Worm (Caenorhabditis elegans) whole organism, L1 larva: ENCODE results near the gene tag-196.
A peak's percentile ranks its signal among the peaks of the same experiment; 100 is the strongest.

Experiments
- C04F5.9 ChIP-seq: sonication (generic microtip); optimal IDR thresholded peaks from 2 replicates; lab custom pipeline; 2016; ENCODE audit warnings: missing genetic modification characterization, missing compliant biosample characterization
- C16A3.4 ChIP-seq: fragments of 150-350 bp; optimal IDR thresholded peaks from 2 replicates; lab custom pipeline; 2014; ENCODE audit warnings: missing biosample characterization, missing genetic modification characterization
- C34B4.2 ChIP-seq: sonication (generic microtip); optimal IDR thresholded peaks from 2 replicates; lab custom pipeline; 2017; ENCODE audit warnings: mild to moderate bottlenecking, missing genetic modification characterization, missing compliant biosample characterization
- aly-2 ChIP-seq: fragments of 150-350 bp; optimal IDR thresholded peaks from 2 replicates; lab custom pipeline; 2014; ENCODE audit warnings: missing biosample characterization, missing genetic modification characterization
- ama-1 ChIP-seq: fragments of 150-350 bp; optimal IDR thresholded peaks from 2 replicates; lab custom pipeline; 2014
- blmp-1 ChIP-seq: fragments of 150-350 bp; optimal IDR thresholded peaks from 2 replicates; lab custom pipeline; 2014; ENCODE audit warnings: missing biosample characterization, missing genetic modification characterization
- ceh-63 ChIP-seq: fragments of 200-800 bp; sonication (Bioruptor generic); optimal IDR thresholded peaks from 2 replicates; lab custom pipeline; 2018; ENCODE audit warnings: mild to moderate bottlenecking, missing genetic modification characterization, missing compliant biosample characterization
- ceh-8 ChIP-seq: fragments of 200-800 bp; sonication (Bioruptor generic); optimal IDR thresholded peaks from 2 replicates; lab custom pipeline; 2018; ENCODE audit warnings: mild to moderate bottlenecking, missing genetic modification characterization, moderate library complexity, missing compliant biosample characterization
- dsc-1 ChIP-seq: sonication (generic microtip); optimal IDR thresholded peaks from 2 replicates; lab custom pipeline; 2016; ENCODE audit warnings: mild to moderate bottlenecking, missing genetic modification characterization, missing compliant biosample characterization
- efl-1 ChIP-seq, 4 experiments: fragments of 150-350 bp; optimal IDR thresholded peaks in 3 of 4; peaks in 1 of 4; 1 replicate in 1 of 4; 2 replicates in 3 of 4; lab custom pipeline; 2014; ENCODE audit warnings: missing biosample characterization in 2 of 4, missing genetic modification characterization in 2 of 4, missing genetic modification reagents in 2 of 4
- efl-3 ChIP-seq: fragments of 200-800 bp; sonication (Bioruptor generic); optimal IDR thresholded peaks from 2 replicates; lab custom pipeline; 2018; ENCODE audit warnings: mild to moderate bottlenecking, missing genetic modification characterization, missing compliant biosample characterization
- ets-5 ChIP-seq: fragments of 200-800 bp; sonication (Bioruptor generic); IDR thresholded peaks from 2 replicates; pipeline ENCODE4 v1.3.6; 2022; ENCODE audit warnings: missing genetic modification characterization, missing compliant biosample characterization
- fkh-10 ChIP-seq: sonication (generic microtip); optimal IDR thresholded peaks from 2 replicates; lab custom pipeline; 2017; ENCODE audit warnings: missing biosample characterization, missing genetic modification reagents, missing genetic modification characterization
- fkh-4 ChIP-seq: sonication (generic microtip); optimal IDR thresholded peaks from 2 replicates; lab custom pipeline; 2016; ENCODE audit warnings: missing compliant biosample characterization, missing genetic modification characterization, borderline replicate concordance
- fos-1 ChIP-seq: fragments of 150-350 bp; optimal IDR thresholded peaks from 2 replicates; lab custom pipeline; 2014; ENCODE audit warnings: missing biosample characterization, missing genetic modification characterization
- hlh-4 ChIP-seq: sonication (generic microtip); optimal IDR thresholded peaks from 2 replicates; lab custom pipeline; 2016; ENCODE audit warnings: mild to moderate bottlenecking, missing genetic modification characterization, missing compliant biosample characterization
- hpl-2 ChIP-seq: fragments of 150-350 bp; optimal IDR thresholded peaks from 2 replicates; lab custom pipeline; 2014; ENCODE audit warnings: missing biosample characterization, missing genetic modification reagents, missing genetic modification characterization
- lin-14 ChIP-seq: fragments of 200-800 bp; sonication (Bioruptor generic); optimal IDR thresholded peaks from 2 replicates; lab custom pipeline; 2018; ENCODE audit warnings: mild to moderate bottlenecking, missing genetic modification characterization, moderate library complexity, missing compliant biosample characterization
- lin-39 ChIP-seq: fragments of 150-350 bp; optimal IDR thresholded peaks from 2 replicates; lab custom pipeline; 2014; ENCODE audit warnings: missing biosample characterization, missing genetic modification reagents, missing genetic modification characterization
- mep-1 ChIP-seq: fragments of 150-350 bp; optimal IDR thresholded peaks from 2 replicates; lab custom pipeline; 2014; ENCODE audit warnings: missing biosample characterization, missing genetic modification characterization
- nhr-11 ChIP-seq: fragments of 150-350 bp; optimal IDR thresholded peaks from 2 replicates; lab custom pipeline; 2014; ENCODE audit warnings: missing biosample characterization, missing genetic modification characterization
- nhr-20 ChIP-seq: sonication (generic microtip); optimal IDR thresholded peaks from 2 replicates; lab custom pipeline; 2016; ENCODE audit warnings: mild to moderate bottlenecking, missing genetic modification characterization, missing compliant biosample characterization
- nhr-85 ChIP-seq: sonication (generic microtip); peaks from one replicate; lab custom pipeline; 2016; ENCODE audit warnings: missing genetic modification characterization, inconsistent platforms, missing compliant biosample characterization
- nhr-90 ChIP-seq: sonication (generic microtip); optimal IDR thresholded peaks from 2 replicates; lab custom pipeline; 2016; ENCODE audit warnings: mild to moderate bottlenecking, missing genetic modification characterization, missing compliant biosample characterization; ENCODE audit not compliant: poor library complexity
- pag-3 ChIP-seq: sonication (generic microtip); optimal IDR thresholded peaks from 2 replicates; lab custom pipeline; 2017; ENCODE audit warnings: missing genetic modification characterization, mild to moderate bottlenecking, missing compliant biosample characterization, antibody characterized with exemption, borderline replicate concordance; ENCODE audit not compliant: insufficient read depth
- pqm-1 ChIP-seq: sonication (generic microtip); optimal IDR thresholded peaks from 3 replicates; lab custom pipeline; 2017; ENCODE audit warnings: missing biosample characterization, missing genetic modification characterization
- rnt-1 ChIP-seq: sonication (generic microtip); optimal IDR thresholded peaks from 2 replicates; lab custom pipeline; 2016; ENCODE audit warnings: mild to moderate bottlenecking, missing genetic modification characterization, moderate library complexity, missing compliant biosample characterization
- skn-1 ChIP-seq: fragments of 150-350 bp; optimal IDR thresholded peaks from 2 replicates; lab custom pipeline; 2014; ENCODE audit warnings: missing biosample characterization, missing genetic modification characterization
- snpc-4 ChIP-seq: fragments of 150-350 bp; optimal IDR thresholded peaks from 2 replicates; lab custom pipeline; 2014; ENCODE audit warnings: missing biosample characterization, missing genetic modification characterization
- swsn-7 ChIP-seq: sonication (generic microtip); optimal IDR thresholded peaks from 2 replicates; lab custom pipeline; 2016; ENCODE audit warnings: missing genetic modification characterization, missing compliant biosample characterization
- unc-130 ChIP-seq: fragments of 150-350 bp; optimal IDR thresholded peaks from 2 replicates; lab custom pipeline; 2017; ENCODE audit warnings: missing biosample characterization, missing genetic modification characterization, inconsistent platforms
- unc-62 ChIP-seq: fragments of 150-350 bp; optimal IDR thresholded peaks from 2 replicates; lab custom pipeline; 2014; ENCODE audit warnings: missing biosample characterization, missing genetic modification reagents, missing genetic modification characterization
- zag-1 ChIP-seq: fragments of 150-350 bp; optimal IDR thresholded peaks from 2 replicates; lab custom pipeline; 2014; ENCODE audit warnings: missing biosample characterization, missing genetic modification characterization
- ztf-11 ChIP-seq, 2 experiments: sonication (generic microtip); optimal IDR thresholded peaks; 2 replicates each; lab custom pipeline; 2016 to 2017; ENCODE audit warnings: missing genetic modification characterization in 2 of 2, missing biosample characterization in 1 of 2, missing compliant biosample characterization in 1 of 2

Gene tag-196

DNA sequence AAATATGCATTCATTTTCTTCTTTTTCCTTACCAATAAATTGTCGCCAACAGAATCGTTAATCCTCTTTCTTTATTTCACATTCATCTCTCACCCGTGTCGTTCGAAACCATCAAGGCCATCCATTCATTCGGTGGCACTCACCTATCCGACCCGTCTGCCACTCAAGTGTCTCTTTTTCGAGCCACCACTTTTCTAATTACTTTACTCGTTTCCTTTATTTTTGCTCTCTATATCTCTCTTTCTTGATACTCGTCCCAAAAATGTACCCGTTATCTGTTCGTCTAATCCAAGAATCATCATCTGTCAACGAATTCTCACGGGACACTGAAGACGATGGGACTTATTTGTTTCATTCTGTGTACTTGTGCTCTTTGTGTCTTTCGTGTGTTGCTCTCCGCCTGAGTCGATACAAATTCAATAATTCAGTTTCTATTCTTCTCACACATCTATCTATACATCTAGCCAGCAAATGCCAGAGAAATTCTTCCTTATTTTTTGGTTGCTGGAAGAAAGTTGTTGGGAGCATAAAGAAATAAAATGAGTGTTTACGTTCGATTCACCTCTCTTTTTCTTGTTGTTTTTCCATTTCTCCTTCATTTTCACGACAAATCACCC lies 1.9 kb upstream of the tag-196 start:
- TF ChIP-seq nhr-85 (tag; lab: Kevin White, UChicago) = peak; percentile 25
- no peak for TF ChIP-seq C04F5.9 (tag; lab: Kevin White, UChicago)
- peak; percentile 5 for TF ChIP-seq fkh-10
- TF ChIP-seq efl-1 (optimal IDR thresholded peaks at IDR 0.05; lab: Kevin White, UChicago) = no peak
- peak in 1 of 2 experiments; percentile 75 for TF ChIP-seq efl-1 (GFP tag; optimal IDR thresholded peaks at IDR 0.05 in 1 of 2; lab: Kevin White, UChicago)
- peak; percentile 23 for TF ChIP-seq blmp-1 (tag; lab: Kevin White, UChicago)
- TF ChIP-seq lin-14 (GFP tag; lab: Kevin White, UChicago) = peak; percentile 38
- TF ChIP-seq nhr-11 (tag; lab: Kevin White, UChicago) = no peak
- TF ChIP-seq nhr-20 (tag; lab: Kevin White, UChicago) = no peak
- no peak for TF ChIP-seq snpc-4 (tag; lab: Kevin White, UChicago)

DNA sequence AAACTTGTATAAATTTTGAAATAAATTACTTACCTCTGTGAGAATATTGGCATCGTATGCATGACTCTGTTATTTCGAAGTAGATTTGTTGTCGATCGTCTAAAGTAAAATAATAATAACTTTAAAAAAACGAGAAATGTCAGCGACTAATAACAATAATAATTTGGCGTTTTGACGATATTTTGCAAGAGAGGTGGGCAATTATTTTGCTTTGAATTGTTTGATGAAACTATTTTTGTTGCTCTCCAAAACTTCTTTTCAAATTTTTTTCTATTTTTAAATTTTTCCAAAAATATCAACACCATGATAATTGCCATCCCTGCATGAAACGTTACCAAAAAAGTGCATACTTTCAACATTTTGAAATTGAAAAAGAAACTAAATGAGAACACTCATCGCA lies 4.5 kb downstream of the tag-196 start, which contains the start of gene F41E6.7:
TSS of gene F41E6.7 (minus strand) at position 101 of the 400 bp plus-strand sequence.
- TF ChIP-seq nhr-11 (tag; lab: Kevin White, UChicago) (no peak), rnt-1 (tag; lab: Kevin White, UChicago) (no peak), skn-1 (tag; lab: Kevin White, UChicago) (no peak), efl-1 (optimal IDR thresholded peaks at IDR 0.05; lab: Kevin White, UChicago) (no peak), efl-1 (GFP tag; optimal IDR thresholded peaks at IDR 0.05 in 1 of 2; lab: Kevin White, UChicago) (no peak), ama-1 (no peak), fos-1 (tag; lab: Kevin White, UChicago) (no peak)
- TF ChIP-seq, all 84 proteins: peak for 0

DNA sequence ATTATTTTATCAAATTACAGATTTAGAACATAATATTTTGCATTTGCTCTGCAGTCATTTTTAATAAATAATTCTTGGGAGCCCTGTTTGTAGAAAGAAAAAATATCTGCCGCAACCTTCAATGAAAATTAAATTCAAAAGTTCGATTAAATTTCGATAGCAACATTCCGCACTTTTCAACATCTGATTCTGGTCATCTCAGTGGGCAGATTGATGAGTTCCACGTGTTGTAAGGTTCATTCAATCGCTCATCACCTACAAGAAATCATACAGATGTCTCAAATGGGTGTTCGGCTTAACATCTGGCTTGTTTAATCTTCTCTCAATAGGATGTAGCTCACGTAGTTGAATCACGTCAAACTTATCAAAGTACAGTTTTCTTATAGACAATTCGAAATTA lies 5.2 kb downstream of the tag-196 start:
- peak; percentile 92 for TF ChIP-seq fkh-4 (tag; lab: Kevin White, UChicago)
- no peak for TF ChIP-seq hpl-2
- TF ChIP-seq dsc-1 (tag; lab: Kevin White, UChicago) = peak; percentile 98

DNA sequence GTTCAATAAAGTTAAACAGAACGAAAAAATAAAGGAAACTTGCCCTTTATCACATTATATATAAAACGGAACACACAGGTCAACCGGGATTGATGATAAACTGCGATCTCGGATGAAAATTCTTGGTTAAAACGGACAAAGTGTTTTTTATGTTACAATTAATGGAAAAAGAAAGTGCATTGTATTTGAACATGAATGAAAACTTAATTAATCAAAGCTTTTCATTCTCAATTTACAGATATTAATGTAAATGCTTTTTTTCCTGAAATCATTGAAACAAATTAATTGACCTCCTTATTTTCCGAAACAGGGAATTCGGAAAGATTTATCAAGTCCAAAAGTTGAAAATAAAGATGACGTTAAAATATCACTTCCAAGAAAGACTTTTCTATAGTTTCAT lies 6.7 kb downstream of the tag-196 start, which contains the start of gene F41E6.8:
TSS of gene F41E6.8 (minus strand) at position 101 of the 400 bp plus-strand sequence.
- no peak for TF ChIP-seq C16A3.4 (tag; lab: Kevin White, UChicago)
- TF ChIP-seq nhr-11 (tag; lab: Kevin White, UChicago) = no peak
- no peak for TF ChIP-seq ztf-11 (tag; optimal IDR thresholded peaks at IDR 0.05; lab: Kevin White, UChicago)
- TF ChIP-seq lin-39 = no peak
- TF ChIP-seq swsn-7 (tag; lab: Kevin White, UChicago) = no peak
- TF ChIP-seq unc-130 (tag; lab: Kevin White, UChicago) = no peak
- TF ChIP-seq C34B4.2 = no peak
- no peak for TF ChIP-seq ets-5
- no peak for TF ChIP-seq nhr-90 (tag; lab: Kevin White, UChicago)
- no peak for TF ChIP-seq fkh-10
- TF ChIP-seq hlh-4 (tag; lab: Kevin White, UChicago) = no peak
- no peak for TF ChIP-seq zag-1 (tag; lab: Kevin White, UChicago)
- TF ChIP-seq ceh-8 = no peak
- TF ChIP-seq skn-1 (tag; lab: Kevin White, UChicago) = no peak
- no peak for TF ChIP-seq efl-3 (GFP tag; lab: Kevin White, UChicago)
- no peak for TF ChIP-seq pqm-1 (tag; lab: Kevin White, UChicago)
- no peak for TF ChIP-seq pag-3
- no peak for TF ChIP-seq unc-62 (GFP tag; lab: Kevin White, UChicago)

DNA sequence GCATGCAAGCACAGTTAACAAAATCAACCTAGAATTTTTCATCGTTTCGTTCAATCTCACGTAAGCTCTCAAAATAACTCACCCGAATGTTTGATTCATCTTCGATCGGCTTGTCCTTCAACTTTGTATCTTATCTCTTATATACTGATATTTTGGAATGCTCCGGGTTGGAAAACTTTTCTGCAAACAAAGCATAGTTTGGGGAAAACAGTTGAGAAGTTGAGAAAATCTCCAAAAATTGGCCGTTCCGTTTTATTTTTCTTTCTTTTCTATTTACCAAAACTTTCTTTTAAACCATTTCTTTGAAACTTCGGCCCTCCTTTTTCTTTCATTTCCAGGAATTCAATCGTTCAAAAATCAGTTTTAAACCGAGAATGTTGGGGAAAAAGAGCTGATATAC lies 7.9 kb downstream of the tag-196 start, which contains the start of gene F41E6.15:
TSS of gene F41E6.15 (minus strand) at position 101 of the 400 bp plus-strand sequence.
- TF ChIP-seq hpl-2 (no peak), ceh-63 (GFP tag; lab: Kevin White, UChicago) (no peak), nhr-11 (tag; lab: Kevin White, UChicago) (no peak), aly-2 (tag; lab: Kevin White, UChicago) (no peak), mep-1 (no peak), zag-1 (tag; lab: Kevin White, UChicago) (no peak)
